Fruit fly (Drosophila melanogaster) whole organism, embryonic: ENCODE measurements around the gene CG15528.

Experiments used
- Atf6 ChIP-seq: fragments of 200-800 bp; sonication (Bioruptor generic); IDR thresholded peaks from 2 replicates; pipeline ENCODE4 v1.3.6; 2022; ENCODE audit warnings: missing biosample characterization, missing genetic modification characterization
- B-H2 ChIP-seq: fragments of 200-800 bp; sonication (Bioruptor generic); optimal IDR thresholded peaks from 2 replicates; lab custom pipeline; 2018; ENCODE audit warnings: missing biosample characterization, mild to moderate bottlenecking, missing genetic modification characterization
- Bteb2 ChIP-seq: fragments of 200-800 bp; sonication (Bioruptor generic); optimal IDR thresholded peaks from 2 replicates; lab custom pipeline; 2016; ENCODE audit warnings: missing biosample characterization, missing genetic modification characterization
- CG10565 ChIP-seq: fragments of 200-800 bp; sonication (Bioruptor generic); optimal IDR thresholded peaks from 3 replicates; lab custom pipeline; 2016; ENCODE audit warnings: missing biosample characterization, mild to moderate bottlenecking, missing genetic modification characterization
- CG10979 ChIP-seq: fragments of 200-800 bp; sonication (Bioruptor generic); optimal IDR thresholded peaks from 2 replicates; lab custom pipeline; 2018; ENCODE audit warnings: missing biosample characterization, mild to moderate bottlenecking, missing genetic modification characterization, moderate library complexity
- CG11504 ChIP-seq: fragments of 200-800 bp; sonication (Bioruptor generic); optimal IDR thresholded peaks from 3 replicates; lab custom pipeline; 2019; ENCODE audit warnings: missing biosample characterization, mild to moderate bottlenecking, missing genetic modification characterization, moderate library complexity
- CG12236 ChIP-seq: fragments of 200-800 bp; sonication (Bioruptor generic); optimal IDR thresholded peaks from 2 replicates; lab custom pipeline; 2016; ENCODE audit warnings: missing biosample characterization, missing genetic modification characterization
- CG15269 ChIP-seq: fragments of 200-800 bp; sonication (Bioruptor generic); optimal IDR thresholded peaks from 2 replicates; lab custom pipeline; 2018; ENCODE audit warnings: missing biosample characterization, mild to moderate bottlenecking, missing genetic modification characterization, moderate library complexity
- CG15514 ChIP-seq: fragments of 200-800 bp; sonication (Bioruptor generic); optimal IDR thresholded peaks from 3 replicates; lab custom pipeline; 2017; ENCODE audit warnings: missing biosample characterization, missing genetic modification characterization, mild to moderate bottlenecking, moderate library complexity, missing genetic modification reagents
- CG16779 ChIP-seq: fragments of 200-800 bp; sonication (Bioruptor generic); IDR thresholded peaks from 2 replicates; pipeline ENCODE4 v1.3.6; 2022; ENCODE audit warnings: missing biosample characterization, missing genetic modification characterization
- CG16863 ChIP-seq: fragments of 200-800 bp; sonication (Bioruptor generic); optimal IDR thresholded peaks from 3 replicates; lab custom pipeline; 2016; ENCODE audit warnings: missing biosample characterization, missing genetic modification characterization
- CG17186 ChIP-seq: fragments of 200-800 bp; sonication (Bioruptor generic); optimal IDR thresholded peaks from 3 replicates; lab custom pipeline; 2017; ENCODE audit warnings: missing biosample characterization, missing genetic modification reagents, missing genetic modification characterization
- CG17359 ChIP-seq: fragments of 200-800 bp; sonication (Bioruptor generic); optimal IDR thresholded peaks from 3 replicates; lab custom pipeline; 2018; ENCODE audit warnings: missing biosample characterization, mild to moderate bottlenecking, missing genetic modification characterization, moderate library complexity
- CG34376 ChIP-seq: fragments of 200-800 bp; sonication (Bioruptor generic); optimal IDR thresholded peaks from 2 replicates; lab custom pipeline; 2018; ENCODE audit warnings: missing biosample characterization, mild to moderate bottlenecking, missing genetic modification characterization
- CG8478 ChIP-seq: fragments of >200 bp; optimal IDR thresholded peaks from 2 replicates; lab custom pipeline; 2018
- CG9609 ChIP-seq: fragments of 200-800 bp; sonication (Bioruptor generic); optimal IDR thresholded peaks from 3 replicates; lab custom pipeline; 2016; ENCODE audit warnings: missing biosample characterization, missing genetic modification characterization
- CrebB ChIP-seq: fragments of 200-800 bp; sonication (Bioruptor generic); optimal IDR thresholded peaks from 3 replicates; lab custom pipeline; 2018; ENCODE audit warnings: missing biosample characterization, mild to moderate bottlenecking, missing genetic modification characterization
- Dll ChIP-seq: fragments of 200-800 bp; sonication (Bioruptor generic); IDR thresholded peaks from 4 replicates; pipeline ENCODE4 v1.3.6; 2022; ENCODE audit warnings: missing biosample characterization, missing genetic modification characterization; ENCODE audit not compliant: partially characterized antibody
- E2f1 ChIP-seq: fragments of 200-800 bp; sonication (Bioruptor generic); IDR thresholded peaks from 2 replicates; pipeline ENCODE4 v1.3.6; 2022; ENCODE audit warnings: missing biosample characterization, missing genetic modification characterization
- Elba2 ChIP-seq: fragments of 200-800 bp; sonication (Bioruptor generic); optimal IDR thresholded peaks from 3 replicates; lab custom pipeline; 2016; ENCODE audit warnings: missing biosample characterization, missing genetic modification characterization
- Hmr ChIP-seq: fragments of 200-800 bp; sonication (Bioruptor generic); optimal IDR thresholded peaks from 3 replicates; lab custom pipeline; 2017; ENCODE audit warnings: mild to moderate bottlenecking, missing biosample characterization, missing genetic modification reagents, missing genetic modification characterization
- Mad ChIP-seq: fragments of 200-800 bp; sonication (Bioruptor generic); optimal IDR thresholded peaks from 2 replicates; lab custom pipeline; 2016; ENCODE audit warnings: missing biosample characterization, missing genetic modification characterization
- Med ChIP-seq: fragments of 200-800 bp; sonication (Bioruptor generic); peaks from one replicate; lab custom pipeline; 2016; ENCODE audit warnings: missing biosample characterization, missing genetic modification characterization, mild to moderate bottlenecking, inconsistent platforms, moderate library complexity
- NC2α ChIP-seq: fragments of 200-800 bp; sonication (Bioruptor generic); optimal IDR thresholded peaks from 2 replicates; lab custom pipeline; 2016; ENCODE audit warnings: missing biosample characterization, missing genetic modification characterization
- Optix ChIP-seq: fragments of 200-800 bp; sonication (Bioruptor generic); IDR thresholded peaks from 3 replicates; pipeline ENCODE4 v1.3.6; 2022; ENCODE audit warnings: missing biosample characterization, missing genetic modification characterization
- Poxn ChIP-seq: fragments of 200-800 bp; sonication (Bioruptor generic); IDR thresholded peaks from 2 replicates; pipeline ENCODE4 v1.3.6; 2022; ENCODE audit warnings: missing biosample characterization, missing genetic modification characterization
- Ravus ChIP-seq: fragments of 200-800 bp; sonication (Bioruptor generic); IDR thresholded peaks from 2 replicates; pipeline ENCODE4 v1.3.6; 2022; ENCODE audit warnings: missing biosample characterization, missing genetic modification characterization
- Rfx ChIP-seq: fragments of 200-800 bp; sonication (Bioruptor generic); IDR thresholded peaks from 2 replicates; pipeline ENCODE4 v1.3.6; 2022; ENCODE audit warnings: missing biosample characterization, missing genetic modification characterization
- Six4 ChIP-seq: fragments of 200-800 bp; sonication (Bioruptor generic); optimal IDR thresholded peaks from 2 replicates; lab custom pipeline; 2016; ENCODE audit warnings: missing biosample characterization, missing genetic modification characterization
- Stat92E ChIP-seq, 3 experiments: fragments of >200 bp in 2 of 3; fragments of 200-800 bp in 1 of 3; sonication (Bioruptor generic) in 1 of 3; optimal IDR thresholded peaks; 2 replicates each; lab custom pipeline; 2017 to 2019; ENCODE audit warnings: missing biosample characterization in 3 of 3, missing genetic modification characterization in 3 of 3, mild to moderate bottlenecking in 1 of 3, moderate library complexity in 1 of 3
- Trl ChIP-seq, 3 experiments: fragments of >200 bp in 2 of 3; fragments of 200-800 bp in 1 of 3; sonication (Bioruptor generic) in 1 of 3; optimal IDR thresholded peaks; 2 replicates in 1 of 3; 3 replicates in 2 of 3; lab custom pipeline; 2016 to 2017; ENCODE audit warnings: missing biosample characterization in 1 of 3, missing genetic modification characterization in 1 of 3
- ase ChIP-seq: fragments of 200-800 bp; sonication (Bioruptor generic); IDR thresholded peaks from 3 replicates; pipeline ENCODE4 v1.3.6; 2022; ENCODE audit warnings: missing biosample characterization, missing genetic modification characterization
- az2 ChIP-seq: fragments of 200-800 bp; sonication (Bioruptor generic); optimal IDR thresholded peaks from 3 replicates; lab custom pipeline; 2016; ENCODE audit warnings: missing biosample characterization, missing genetic modification characterization
- cad ChIP-seq: fragments of >200 bp; optimal IDR thresholded peaks from 2 replicates; lab custom pipeline; 2017; ENCODE audit warnings: missing biosample characterization, missing genetic modification characterization
- croc ChIP-seq: fragments of 200-800 bp; sonication (Bioruptor generic); conservative IDR thresholded peaks from 3 replicates; pipeline ENCODE4 v1.3.6; 2022; ENCODE audit warnings: missing biosample characterization, missing genetic modification characterization
- dimm ChIP-seq: fragments of 200-800 bp; sonication (Bioruptor generic); IDR thresholded peaks from 2 replicates; pipeline ENCODE4 v1.3.6; 2022; ENCODE audit warnings: missing biosample characterization, missing genetic modification characterization
- fd96Cb ChIP-seq: fragments of 200-800 bp; sonication (Bioruptor generic); optimal IDR thresholded peaks from 2 replicates; lab custom pipeline; 2018; ENCODE audit warnings: missing biosample characterization, mild to moderate bottlenecking, missing genetic modification characterization, moderate library complexity
- hth ChIP-seq: fragments of >200 bp; optimal IDR thresholded peaks from 2 replicates; lab custom pipeline; 2017; ENCODE audit warnings: inconsistent platforms
- kay ChIP-seq: fragments of 200-800 bp; sonication (Bioruptor generic); optimal IDR thresholded peaks from 2 replicates; lab custom pipeline; 2016; ENCODE audit warnings: missing biosample characterization, missing genetic modification characterization
- nerfin-1 ChIP-seq: fragments of 200-800 bp; sonication (Bioruptor generic); optimal IDR thresholded peaks from 3 replicates; lab custom pipeline; 2019; ENCODE audit warnings: missing biosample characterization, mild to moderate bottlenecking, missing genetic modification characterization, moderate library complexity
- nmo ChIP-seq: fragments of 200-800 bp; sonication (Bioruptor generic); optimal IDR thresholded peaks from 2 replicates; lab custom pipeline; 2018; ENCODE audit warnings: missing biosample characterization, mild to moderate bottlenecking, missing genetic modification characterization, moderate library complexity
- onecut ChIP-seq: fragments of 200-800 bp; sonication (Bioruptor generic); IDR thresholded peaks from 2 replicates; pipeline ENCODE4 v1.3.6; 2022; ENCODE audit warnings: missing biosample characterization, missing genetic modification characterization
- pita ChIP-seq: fragments of 200-800 bp; sonication (Bioruptor generic); optimal IDR thresholded peaks from 2 replicates; lab custom pipeline; 2017; ENCODE audit warnings: missing biosample characterization, mild to moderate bottlenecking, missing genetic modification characterization
- tio ChIP-seq: fragments of 200-800 bp; sonication (Bioruptor generic); optimal IDR thresholded peaks from 2 replicates; lab custom pipeline; 2017; ENCODE audit warnings: missing biosample characterization, missing genetic modification characterization, inconsistent platforms
- trem ChIP-seq: fragments of 200-800 bp; optimal IDR thresholded peaks from 3 replicates; lab custom pipeline; 2019; ENCODE audit warnings: missing biosample characterization, mild to moderate bottlenecking, missing genetic modification characterization, moderate library complexity
- trh ChIP-seq: fragments of 200-800 bp; sonication (Bioruptor generic); optimal IDR thresholded peaks from 2 replicates; lab custom pipeline; 2016; ENCODE audit warnings: missing biosample characterization, missing genetic modification characterization
- ttk ChIP-seq: fragments of 200-800 bp; sonication (Bioruptor generic); IDR thresholded peaks from 2 replicates; pipeline ENCODE4 v2.1.2; 2022; ENCODE audit warnings: missing biosample characterization, missing genetic modification characterization
- tup ChIP-seq: fragments of 200-800 bp; sonication (Bioruptor generic); optimal IDR thresholded peaks from 2 replicates; lab custom pipeline; 2016; ENCODE audit warnings: missing biosample characterization, mild to moderate bottlenecking, missing genetic modification characterization, moderate library complexity
- zen ChIP-seq: fragments of 200-800 bp; sonication (Bioruptor generic); optimal IDR thresholded peaks from 3 replicates; lab custom pipeline; 2018; ENCODE audit warnings: missing biosample characterization, mild to moderate bottlenecking, missing genetic modification characterization, moderate library complexity

Gene CG15528

dm6 chr3R:30043139-30043744 lies 8.7 kb downstream of the CG15528 start, which contains the start of gene Sry-delta (continued):
- TF ChIP-seq ttk (peak; percentile 69), Optix (GFP tag; lab: Robert Waterston, UW) (peak; percentile 68), CG17186 (GFP tag; lab: Kevin White, UChicago) (peak; percentile 74), Mad (peak; percentile 73), Poxn (peak; percentile 42; the same call in 1 of the 2 replicates), E2f1 (GFP tag; lab: Robert Waterston, UW) (peak; percentile 67), CG15269 (tag; lab: Kevin White, UChicago) (no peak), CG9609 (GFP tag; lab: Kevin White, UChicago) (peak; percentile 85), az2 (GFP tag; lab: Kevin White, UChicago) (peak; percentile 72), Dll (GFP tag; lab: Robert Waterston, UW) (peak; percentile 79), NC2α (GFP tag; lab: Kevin White, UChicago) (peak; percentile 69), CG17359 (tag; lab: Kevin White, UChicago) (peak; percentile 73), tio (GFP tag; lab: Kevin White, UChicago) (no peak), Rfx (GFP tag; lab: Robert Waterston, UW) (peak; percentile 92), tup (GFP tag; lab: Kevin White, UChicago) (peak; percentile 46), Ravus (0 out of 2 replicates have a peak, but pooled peaks have one; percentile 2), Six4 (peak; percentile 64), fd96Cb (tag; lab: Kevin White, UChicago) (peak; percentile 46), Elba2 (GFP tag; lab: Kevin White, UChicago) (no peak), nmo (peak; percentile 81), CG34376 (GFP tag; lab: Kevin White, UChicago) (peak; percentile 72)
- TF ChIP-seq, all 482 proteins: peak for 367

DNA sequence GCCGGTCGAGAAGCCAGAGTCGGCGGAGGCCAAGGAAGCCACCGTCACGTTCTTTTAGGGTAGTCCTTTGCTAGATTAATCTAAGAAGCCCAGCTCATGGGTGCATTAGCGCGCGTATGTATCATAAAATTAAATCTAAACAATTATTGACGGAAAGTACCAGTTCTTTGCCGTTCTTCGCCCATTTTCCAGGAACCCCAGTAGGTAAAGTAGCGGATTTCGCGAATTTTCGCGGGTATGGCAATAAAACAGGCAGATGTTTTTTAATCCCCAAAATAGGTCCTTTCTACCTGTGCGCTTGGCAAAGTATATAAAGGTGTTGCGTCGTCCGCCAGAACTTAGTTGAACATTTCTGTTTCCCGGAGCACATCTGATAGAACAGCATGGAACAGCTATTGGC lies 11.0 kb downstream of the CG15528 start:
- no peak for TF ChIP-seq Bteb2
- no peak for TF ChIP-seq B-H2
- TF ChIP-seq trem (tag; lab: Kevin White, UChicago), result no peak
- peak; percentile 85 for TF ChIP-seq cad (GFP tag; lab: Kevin White, UChicago)
- TF ChIP-seq Atf6 (GFP tag; lab: Robert Waterston, UW), result no peak
- no peak for TF ChIP-seq croc (GFP tag; lab: Robert Waterston, UW)
- peak; percentile 73 for TF ChIP-seq zen (tag; lab: Kevin White, UChicago)
- TF ChIP-seq Med (GFP tag; lab: Kevin White, UChicago), result peak; percentile 58
- no peak for TF ChIP-seq CG11504 (tag; lab: Kevin White, UChicago)

- TF ChIP-seq CG10979 (peak; percentile 7), CG16779 (no peak), Trl (optimal IDR thresholded peaks at IDR 0.05; lab: Kevin White, UChicago) (no peak), Trl (GFP tag; optimal IDR thresholded peaks at IDR 0.05; lab: Kevin White, UChicago) (no peak), kay (GFP tag; lab: Kevin White, UChicago) (no peak), nerfin-1 (tag; lab: Kevin White, UChicago) (no peak), ase (no peak), CG16863 (GFP tag; lab: Kevin White, UChicago) (no peak), dimm (GFP tag; lab: Robert Waterston, UW) (no peak), onecut (no peak), CG12236 (GFP tag; lab: Kevin White, UChicago) (no peak), pita (GFP tag; lab: Kevin White, UChicago) (no peak), Optix (GFP tag; lab: Robert Waterston, UW) (no peak), Stat92E (GFP tag; optimal IDR thresholded peaks at IDR 0.05; lab: Kevin White, UChicago) (peak in 1 of 3 experiments; percentile 29), CG10565 (GFP tag; lab: Kevin White, UChicago) (no peak), CrebB (no peak), CG15514 (peak; percentile 94), hth (lab: Kevin White, UChicago) (no peak), CG8478 (lab: Kevin White, UChicago) (no peak), trh (no peak), Hmr (no peak)
Observed at dm6 chr3R:30039494-30039893, 12.4 kb downstream of the CG15528 start, which contains the start of the genes janA, Sry-alpha and Sry-beta. Gene janA, minus strand, starts transcription at chr3R:30039533. Gene Sry-alpha, plus strand, starts transcription at chr3R:30039719. Gene Sry-beta, plus strand, starts transcription at chr3R:30039719.
